Fruit fly (Drosophila melanogaster): ENCODE data around the gene eIF5B.

The eIF5B gene

dm6 chr3L:3396056-3396455, 64.7 kb downstream of the eIF5B start (continued):
- TF ChIP-seq H2.0 (GFP tag; IDR thresholded peaks at IDR 0.05) (peak; percentile 72), CG13894 (tag; optimal IDR thresholded peaks at IDR 0.05) (no peak), YL-1 (GFP tag; optimal IDR thresholded peaks at IDR 0.05) (peak; percentile 46), Lhr (GFP tag; optimal IDR thresholded peaks at IDR 0.05) (peak; percentile 88), Dp (GFP tag; optimal IDR thresholded peaks at IDR 0.05) (no peak), ham (GFP tag; IDR thresholded peaks at IDR 0.05) (no peak), sqz (GFP tag; optimal IDR thresholded peaks at IDR 0.05) (peak; percentile 90), z (GFP tag; IDR thresholded peaks at IDR 0.05) (0 out of 3 replicates have a peak, but pooled peaks have one; percentile 35), nerfin-1 (tag; optimal IDR thresholded peaks at IDR 0.05) (peak; percentile 93), Sox102F (GFP tag; optimal IDR thresholded peaks at IDR 0.05) (peak; percentile 93), B-H2 (GFP tag; optimal IDR thresholded peaks at IDR 0.05) (no peak), disco-r (GFP tag; optimal IDR thresholded peaks at IDR 0.05) (peak; percentile 48), zen2 (GFP tag; IDR thresholded peaks at IDR 0.05; ENCODE audit: partially characterized antibody) (no peak), CG10274 (GFP tag; optimal IDR thresholded peaks at IDR 0.05) (peak; percentile 22), CG13296 (GFP tag; optimal IDR thresholded peaks at IDR 0.05) (peak; percentile 3), Rx (GFP tag; IDR thresholded peaks at IDR 0.05) (peak; percentile 56; the same call in 1 of the 2 replicates), CG13775 (GFP tag; optimal IDR thresholded peaks at IDR 0.05) (peak; percentile 86), peb (GFP tag; IDR thresholded peaks at IDR 0.05) (peak; percentile 76), CG30431 (GFP tag; optimal IDR thresholded peaks at IDR 0.05) (peak; percentile 74), CG2116 (GFP tag; optimal IDR thresholded peaks at IDR 0.05) (peak; percentile 64), CG4282 (GFP tag; optimal IDR thresholded peaks at IDR 0.05) (no peak), CG4730 (GFP tag; IDR thresholded peaks at IDR 0.05) (peak; percentile 76), D19B (GFP tag; optimal IDR thresholded peaks at IDR 0.05) (no peak), sisA (GFP tag; IDR thresholded peaks at IDR 0.05) (peak; percentile 88), CG3065 (GFP tag; optimal IDR thresholded peaks at IDR 0.05) (peak; percentile 67), CG17361 (GFP tag; IDR thresholded peaks at IDR 0.05) (peak; percentile 89), tll (GFP tag; optimal IDR thresholded peaks at IDR 0.05) (no peak), CG4360 (GFP tag; IDR thresholded peaks at IDR 0.05) (peak; percentile 76), Dip3 (GFP tag; optimal IDR thresholded peaks at IDR 0.05) (no peak), CG18476 (GFP tag; optimal IDR thresholded peaks at IDR 0.05) (peak; percentile 75), CG4404 (GFP tag; IDR thresholded peaks at IDR 0.05) (peak; percentile 79), CG15479 (GFP tag; optimal IDR thresholded peaks at IDR 0.05) (no peak), pzg (GFP tag; optimal IDR thresholded peaks at IDR 0.05) (no peak), kah (GFP tag; optimal IDR thresholded peaks at IDR 0.05) (peak; percentile 83), Adf1 (GFP tag; IDR thresholded peaks at IDR 0.05) (no peak), CG7357 (GFP tag; IDR thresholded peaks at IDR 0.05) (peak; percentile 68; the same call in 1 of the 3 replicates), CG8765 (GFP tag; IDR thresholded peaks at IDR 0.05) (peak; percentile 72), caup (GFP tag; optimal IDR thresholded peaks at IDR 0.05; ENCODE audit: severe bottlenecking) (peak; percentile 22), CG8944 (GFP tag; optimal IDR thresholded peaks at IDR 0.05) (peak; percentile 76), CG12659 (GFP tag; optimal IDR thresholded peaks at IDR 0.05) (peak; percentile 67), emc (GFP tag; optimal IDR thresholded peaks at IDR 0.05) (no peak), CG18764 (GFP tag; optimal IDR thresholded peaks at IDR 0.05) (peak; percentile 81), CG9609 (GFP tag; optimal IDR thresholded peaks at IDR 0.05) (peak; percentile 62), stc (GFP tag; IDR thresholded peaks at IDR 0.05) (peak; percentile 64), tx (GFP tag; optimal IDR thresholded peaks at IDR 0.05) (peak; percentile 47), CG14965 (GFP tag; optimal IDR thresholded peaks at IDR 0.05; ENCODE audit: borderline replicate concordance) (peak; percentile 21), sug (tag; optimal IDR thresholded peaks at IDR 0.05) (peak; percentile 50), CG2129 (GFP tag; IDR thresholded peaks at IDR 0.05; ENCODE audit: partially characterized antibody) (no peak), mld (GFP tag; IDR thresholded peaks at IDR 0.05; ENCODE audit: partially characterized antibody) (no peak), CG11723 (GFP tag; optimal IDR thresholded peaks at IDR 0.05) (peak; percentile 84)
